Fruit fly (Drosophila melanogaster): ENCODE data around the gene CG5746.
A peak's percentile ranks its signal among the peaks of the same experiment; 100 is the strongest.

CG5746 gene

DNA sequence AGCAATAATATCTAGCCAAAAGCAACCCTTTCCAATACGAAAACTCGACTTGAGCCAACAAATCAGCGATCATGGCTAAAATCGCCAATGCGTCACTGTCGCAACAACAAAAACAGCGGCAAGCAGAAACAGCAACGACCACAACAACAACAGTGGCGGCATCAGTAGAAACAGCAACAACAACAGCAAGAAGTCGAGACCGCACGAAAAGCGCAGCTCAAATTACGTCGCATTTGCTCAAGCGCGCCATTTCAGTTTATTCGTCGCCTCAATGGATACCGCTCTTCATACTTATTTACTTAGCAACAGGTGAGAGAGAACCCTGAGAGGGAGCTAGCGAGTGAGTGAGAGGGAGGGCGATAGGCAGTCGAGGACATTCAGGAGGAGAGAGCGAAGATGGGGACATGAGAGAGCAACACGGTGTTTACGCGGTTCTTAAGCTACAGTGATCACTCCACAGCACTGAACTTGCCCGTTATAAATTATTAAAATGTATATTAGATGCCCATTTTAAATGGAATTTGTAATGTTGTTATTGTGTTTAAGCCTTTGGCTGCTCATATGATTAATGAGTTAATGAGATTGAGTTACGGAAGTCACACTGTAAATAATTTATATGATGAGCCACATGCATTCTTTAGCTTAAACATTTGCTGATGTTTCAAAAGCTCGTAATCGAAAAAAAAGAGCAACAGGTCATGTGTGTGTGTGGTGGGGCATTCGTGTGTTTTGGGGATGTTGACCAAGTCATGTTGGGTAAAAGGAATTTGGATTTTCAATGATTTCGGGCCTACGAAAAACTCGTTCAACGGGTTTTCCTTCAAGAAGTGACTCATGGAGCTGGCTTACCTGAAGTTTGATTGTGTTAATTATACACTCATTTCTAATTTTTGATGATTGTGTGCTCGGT is 52.8 kb downstream of the CG5746 start (continued):
- TF ChIP-seq CG2712 (tag; optimal IDR thresholded peaks at IDR 0.05), result peak; percentile 85
- TF ChIP-seq phol (tag; optimal IDR thresholded peaks at IDR 0.05), result peak; percentile 74
- TF ChIP-seq eve (GFP tag; optimal IDR thresholded peaks at IDR 0.05), result peak in 1 of 2 experiments; percentile 82
- no peak for TF ChIP-seq Jarid2 (GFP tag; optimal IDR thresholded peaks at IDR 0.05)
- TF ChIP-seq CG1529 (GFP tag; optimal IDR thresholded peaks at IDR 0.05), result peak; percentile 40
- peak; percentile 73 for TF ChIP-seq Hr3 (GFP tag; optimal IDR thresholded peaks at IDR 0.05)
- peak; percentile 81 for TF ChIP-seq CG30431 (GFP tag; optimal IDR thresholded peaks at IDR 0.05)
- TF ChIP-seq jigr1 (GFP tag; IDR thresholded peaks at IDR 0.05), result no peak
- TF ChIP-seq wor (GFP tag; IDR thresholded peaks at IDR 0.05), result peak; percentile 44; the same call in 1 of the 2 replicates
- TF ChIP-seq CG7963 (GFP tag; IDR thresholded peaks at IDR 0.05; ENCODE audit: partially characterized antibody), result no peak
- peak; percentile 84 for TF ChIP-seq CG4404 (GFP tag; IDR thresholded peaks at IDR 0.05)
- no peak for TF ChIP-seq abd-A (tag; optimal IDR thresholded peaks at IDR 0.05)
- TF ChIP-seq Camta (GFP tag; optimal IDR thresholded peaks at IDR 0.05), result peak; percentile 51
- peak; percentile 39 for TF ChIP-seq wek (GFP tag; optimal IDR thresholded peaks at IDR 0.05)
- no peak for TF ChIP-seq gro (GFP tag; optimal IDR thresholded peaks at IDR 0.05)
- peak; percentile 82 for TF ChIP-seq CG11504 (tag; optimal IDR thresholded peaks at IDR 0.05)
- peak; percentile 21 for TF ChIP-seq Nf-YC (tag; optimal IDR thresholded peaks at IDR 0.05)
- TF ChIP-seq CG14050 (GFP tag; IDR thresholded peaks at IDR 0.05), result peak; percentile 67
- peak; percentile 70 for TF ChIP-seq CG11085 (GFP tag; IDR thresholded peaks at IDR 0.05)
- TF ChIP-seq Hsf (GFP tag; optimal IDR thresholded peaks at IDR 0.05), result peak; percentile 84
- TF ChIP-seq CG3995 (GFP tag; optimal IDR thresholded peaks at IDR 0.05), result no peak
- peak; percentile 72 for TF ChIP-seq CG1233 (GFP tag; optimal IDR thresholded peaks at IDR 0.05)
- peak; percentile 72 for TF ChIP-seq CG1832 (GFP tag; optimal IDR thresholded peaks at IDR 0.05)
- no peak for TF ChIP-seq fd64A (GFP tag; optimal IDR thresholded peaks at IDR 0.05)
- peak; percentile 65 for TF ChIP-seq Antp (GFP tag; optimal IDR thresholded peaks at IDR 0.05)
- TF ChIP-seq inv (GFP tag; IDR thresholded peaks at IDR 0.05; ENCODE audit: partially characterized antibody), result no peak
- TF ChIP-seq ham (GFP tag; IDR thresholded peaks at IDR 0.05), result no peak
- peak; percentile 38 for TF ChIP-seq kni (GFP tag; optimal IDR thresholded peaks at IDR 0.05)
- no peak for TF ChIP-seq Neu2 (GFP tag; optimal IDR thresholded peaks at IDR 0.05; ENCODE audit: borderline replicate concordance)
- peak; percentile 76 for TF ChIP-seq HLH3B (GFP tag; IDR thresholded peaks at IDR 0.05)
- TF ChIP-seq nom (GFP tag; optimal IDR thresholded peaks at IDR 0.05), result peak; percentile 91
- peak; percentile 66 for TF ChIP-seq CG5245 (GFP tag; optimal IDR thresholded peaks at IDR 0.05)
- peak; percentile 27 for TF ChIP-seq CG30020 (tag; optimal IDR thresholded peaks at IDR 0.05)
- peak; percentile 94 for TF ChIP-seq Drgx (GFP tag; IDR thresholded peaks at IDR 0.05)
- no peak for TF ChIP-seq Sin3A (optimal IDR thresholded peaks at IDR 0.05)
- no peak for TF ChIP-seq CG10565 (GFP tag; optimal IDR thresholded peaks at IDR 0.05)
- peak; percentile 39 for TF ChIP-seq dati (GFP tag; IDR thresholded peaks at IDR 0.05)
- peak; percentile 64 for TF ChIP-seq kay (GFP tag; optimal IDR thresholded peaks at IDR 0.05)
- peak; percentile 98 for TF ChIP-seq lbe (GFP tag; optimal IDR thresholded peaks at IDR 0.05)
- peak; percentile 72 for TF ChIP-seq MTF-1 (GFP tag; optimal IDR thresholded peaks at IDR 0.05; ENCODE audit: borderline replicate concordance)
- 0 out of 3 replicates have a peak, but pooled peaks have one; percentile 54 for TF ChIP-seq C15 (GFP tag; IDR thresholded peaks at IDR 0.05)
- TF ChIP-seq CG12071 (GFP tag; optimal IDR thresholded peaks at IDR 0.05), result peak; percentile 72
- peak; percentile 86 for TF ChIP-seq dysf (GFP tag; IDR thresholded peaks at IDR 0.05)
- TF ChIP-seq CG8478 (optimal IDR thresholded peaks at IDR 0.05), result no peak
- TF ChIP-seq CG17359 (tag; optimal IDR thresholded peaks at IDR 0.05), result peak; percentile 76
- peak; percentile 96 for TF ChIP-seq Med (GFP tag)
- TF ChIP-seq Trl (optimal IDR thresholded peaks at IDR 0.05), result peak; percentile 60 to 66
- TF ChIP-seq Trl (GFP tag; optimal IDR thresholded peaks at IDR 0.05), result peak; percentile 62
- no peak for TF ChIP-seq pzg (GFP tag; optimal IDR thresholded peaks at IDR 0.05)
- no peak for TF ChIP-seq CG2129 (GFP tag; IDR thresholded peaks at IDR 0.05; ENCODE audit: partially characterized antibody)
